Fruit fly (Drosophila melanogaster): ENCODE results near the gene CG18269.

Gene CG18269

DNA sequence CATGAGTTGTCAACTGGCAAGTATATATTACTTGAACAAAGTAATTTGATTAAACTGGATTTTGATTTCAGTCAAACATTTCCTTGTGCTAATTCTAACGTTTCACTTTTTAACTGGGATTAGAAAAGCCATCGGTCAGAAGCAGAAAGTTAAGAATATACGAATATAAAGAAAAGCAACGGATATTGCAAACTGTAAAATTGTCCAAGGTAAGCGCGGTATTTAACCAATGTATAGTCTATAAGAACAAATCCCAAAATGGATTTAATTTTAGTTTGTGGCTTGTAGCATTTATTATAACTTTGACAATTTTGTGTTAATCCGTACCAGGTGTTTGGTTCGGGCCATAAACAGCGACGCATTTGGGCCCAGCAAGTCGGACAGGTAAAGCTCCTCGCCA is at the start of gene CG18269:
Gene CG18269, plus strand, starts transcription at position 301 of the 400 bp plus-strand sequence.
- TF ChIP-seq CG8301 (tag; optimal IDR thresholded peaks at IDR 0.05) (no peak), D1 (tag; optimal IDR thresholded peaks at IDR 0.05) (no peak), Pif1A (GFP tag; optimal IDR thresholded peaks at IDR 0.05) (no peak), Ets98B (GFP tag; IDR thresholded peaks at IDR 0.05) (no peak), fd96Ca (GFP tag; IDR thresholded peaks at IDR 0.05) (no peak), CG10348 (GFP tag; IDR thresholded peaks at IDR 0.05) (no peak), CG32121 (GFP tag; IDR thresholded peaks at IDR 0.05) (no peak), EcR (GFP tag; optimal IDR thresholded peaks at IDR 0.05) (no peak), CG13204 (GFP tag; optimal IDR thresholded peaks at IDR 0.05) (no peak), CG9948 (tag; optimal IDR thresholded peaks at IDR 0.05) (no peak), CG15710 (tag; optimal IDR thresholded peaks at IDR 0.05) (no peak), CG14655 (GFP tag; optimal IDR thresholded peaks at IDR 0.05) (no peak), CG4496 (GFP tag; IDR thresholded peaks at IDR 0.05) (no peak), CG8159 (tag; optimal IDR thresholded peaks at IDR 0.05) (no peak), CG17806 (tag; optimal IDR thresholded peaks at IDR 0.05) (no peak), gl (tag; optimal IDR thresholded peaks at IDR 0.05) (no peak), CG34367 (tag; optimal IDR thresholded peaks at IDR 0.05) (no peak), Snoo (tag; optimal IDR thresholded peaks at IDR 0.05) (no peak), CG12605 (GFP tag; IDR thresholded peaks at IDR 0.05) (no peak)

DNA sequence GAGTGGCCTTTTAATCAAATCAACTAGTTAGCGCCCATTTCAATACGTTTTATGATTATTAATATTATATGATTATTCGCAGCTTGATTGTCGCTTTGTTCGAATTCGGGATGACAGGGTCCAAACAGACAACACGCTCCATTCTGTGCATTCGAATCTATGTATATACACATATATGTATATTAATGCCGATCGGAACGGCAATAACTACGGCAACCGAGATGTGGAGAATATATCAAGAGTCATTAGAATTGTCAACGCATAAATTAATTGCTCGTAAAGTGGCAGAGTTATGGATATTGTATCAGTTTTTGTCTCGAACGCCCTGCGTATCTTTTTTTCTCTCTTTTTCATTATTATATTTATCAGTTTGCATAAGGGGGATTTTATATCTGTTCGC is 48.8 kb upstream of the CG18269 start:
- no peak for TF ChIP-seq CG32121 (GFP tag; IDR thresholded peaks at IDR 0.05)
- TF ChIP-seq CG34367 (tag; optimal IDR thresholded peaks at IDR 0.05), result no peak
- TF ChIP-seq CG8301 (tag; optimal IDR thresholded peaks at IDR 0.05), result no peak
- no peak for TF ChIP-seq CG15710 (tag; optimal IDR thresholded peaks at IDR 0.05)
- no peak for TF ChIP-seq Snoo (tag; optimal IDR thresholded peaks at IDR 0.05)
- no peak for TF ChIP-seq CG8159 (tag; optimal IDR thresholded peaks at IDR 0.05)
- TF ChIP-seq CG13204 (GFP tag; optimal IDR thresholded peaks at IDR 0.05), result no peak
- TF ChIP-seq gl (tag; optimal IDR thresholded peaks at IDR 0.05), result no peak
- no peak for TF ChIP-seq CG4496 (GFP tag; IDR thresholded peaks at IDR 0.05)
- no peak for TF ChIP-seq Pif1A (GFP tag; optimal IDR thresholded peaks at IDR 0.05)
- TF ChIP-seq CG10348 (GFP tag; IDR thresholded peaks at IDR 0.05), result no peak
- no peak for TF ChIP-seq Ets98B (GFP tag; IDR thresholded peaks at IDR 0.05)
- no peak for TF ChIP-seq rn (GFP tag; IDR thresholded peaks at IDR 0.05)
- TF ChIP-seq CG9948 (tag; optimal IDR thresholded peaks at IDR 0.05), result no peak
- TF ChIP-seq CG17806 (tag; optimal IDR thresholded peaks at IDR 0.05), result no peak

DNA sequence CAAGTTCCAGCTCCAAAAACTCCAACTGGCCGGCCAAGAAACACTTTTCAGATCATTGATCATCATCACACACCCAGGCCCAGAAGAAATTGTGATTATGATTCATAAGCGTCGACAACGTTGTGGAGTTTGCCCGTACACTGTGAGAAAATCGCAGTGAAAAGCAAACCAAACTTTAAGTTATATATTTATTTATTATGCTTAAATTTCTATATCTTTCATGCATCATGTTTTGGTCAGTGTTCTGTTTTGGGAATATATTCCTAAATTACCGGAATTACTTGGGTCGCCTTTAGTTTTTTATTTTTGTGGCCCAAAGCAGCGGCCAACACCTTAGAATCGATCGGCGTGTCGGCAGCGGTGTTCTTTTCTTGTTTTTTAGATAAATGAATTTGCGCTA is 46.5 kb upstream of the CG18269 start:
- TF ChIP-seq EcR (GFP tag; optimal IDR thresholded peaks at IDR 0.05), result no peak
- TF ChIP-seq D1 (tag; optimal IDR thresholded peaks at IDR 0.05), result no peak
- peak; percentile 12 for TF ChIP-seq Pif1A (GFP tag; optimal IDR thresholded peaks at IDR 0.05)
- TF ChIP-seq CG8159 (tag; optimal IDR thresholded peaks at IDR 0.05), result no peak
- TF ChIP-seq CG4496 (GFP tag; IDR thresholded peaks at IDR 0.05), result no peak
- no peak for TF ChIP-seq CG13204 (GFP tag; optimal IDR thresholded peaks at IDR 0.05)
- TF ChIP-seq Pif1B (GFP tag; optimal IDR thresholded peaks at IDR 0.05), result no peak
- peak; percentile 36 for TF ChIP-seq CG15710 (tag; optimal IDR thresholded peaks at IDR 0.05)
- no peak for TF ChIP-seq CG32121 (GFP tag; IDR thresholded peaks at IDR 0.05)

DNA sequence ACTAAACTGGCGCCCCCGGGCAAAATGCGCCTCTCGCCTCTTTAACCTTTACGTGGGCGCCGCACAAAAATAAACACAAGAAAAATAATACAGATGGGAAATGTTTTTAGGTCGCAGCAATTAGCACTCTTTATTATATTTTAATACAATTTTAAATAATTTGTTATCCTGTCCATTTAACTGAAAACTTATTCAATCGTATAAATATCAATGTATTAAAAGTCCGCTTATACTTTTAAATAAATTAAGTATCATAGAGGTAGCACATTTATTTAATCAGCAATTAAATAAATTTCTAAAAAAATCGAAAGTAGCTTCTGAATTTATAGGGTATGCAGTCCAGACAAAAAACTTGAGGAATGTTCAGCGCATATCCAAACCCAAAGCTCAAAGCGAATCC is 44.6 kb upstream of the CG18269 start:
- TF ChIP-seq CG4496 (GFP tag; IDR thresholded peaks at IDR 0.05), result no peak
- peak; percentile 56 for TF ChIP-seq CG8159 (tag; optimal IDR thresholded peaks at IDR 0.05)
- TF ChIP-seq Snoo (tag; optimal IDR thresholded peaks at IDR 0.05), result no peak
- TF ChIP-seq CG17806 (tag; optimal IDR thresholded peaks at IDR 0.05), result peak; percentile 1
- peak; percentile 10 for TF ChIP-seq CG9948 (tag; optimal IDR thresholded peaks at IDR 0.05)
- no peak for TF ChIP-seq Ets98B (GFP tag; IDR thresholded peaks at IDR 0.05)
- TF ChIP-seq CG15710 (tag; optimal IDR thresholded peaks at IDR 0.05), result peak; percentile 27
- no peak for TF ChIP-seq CG10348 (GFP tag; IDR thresholded peaks at IDR 0.05)

DNA sequence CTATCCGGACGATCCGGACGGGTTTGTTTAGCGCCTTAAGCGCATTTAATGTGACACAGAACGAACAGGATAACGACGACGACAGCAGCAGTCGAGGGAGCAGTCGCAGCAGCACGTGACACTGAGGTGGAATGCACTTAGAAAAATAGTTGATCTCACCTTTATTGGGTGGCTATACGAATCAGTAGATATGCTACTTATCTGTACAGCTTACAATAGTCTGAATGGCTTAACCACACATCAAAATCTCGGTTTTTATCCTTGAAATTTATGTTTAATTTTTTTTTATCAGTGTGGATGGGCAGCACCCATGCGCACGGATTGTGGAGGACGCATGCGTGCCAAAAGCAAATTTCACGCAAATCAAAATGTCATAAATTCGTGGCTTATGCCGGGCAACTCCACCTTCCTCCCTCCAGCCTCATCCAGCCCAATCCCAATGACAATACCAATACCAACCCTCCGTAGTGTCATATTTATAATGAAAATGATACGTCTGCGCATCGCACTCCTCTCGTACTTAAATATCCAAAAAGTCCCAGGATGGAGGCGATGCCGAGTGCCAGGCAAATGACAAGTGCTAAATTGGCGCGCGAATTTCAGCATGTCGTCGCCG is 43.7 kb upstream of the CG18269 start:
- TF ChIP-seq CG34367 (tag; optimal IDR thresholded peaks at IDR 0.05) (peak; percentile 5), fd96Ca (GFP tag; IDR thresholded peaks at IDR 0.05) (peak; percentile 29; the same call in 1 of the 3 replicates), CG14655 (GFP tag; optimal IDR thresholded peaks at IDR 0.05) (no peak), CG4496 (GFP tag; IDR thresholded peaks at IDR 0.05) (no peak), CG9948 (tag; optimal IDR thresholded peaks at IDR 0.05) (peak; percentile 8), rn (GFP tag; IDR thresholded peaks at IDR 0.05) (no peak), Snoo (tag; optimal IDR thresholded peaks at IDR 0.05) (peak; percentile 3), Ets98B (GFP tag; IDR thresholded peaks at IDR 0.05) (no peak), CG10348 (GFP tag; IDR thresholded peaks at IDR 0.05) (no peak), D1 (tag; optimal IDR thresholded peaks at IDR 0.05) (no peak), CG17806 (tag; optimal IDR thresholded peaks at IDR 0.05) (peak; percentile 2), EcR (GFP tag; optimal IDR thresholded peaks at IDR 0.05) (no peak), Pif1A (GFP tag; optimal IDR thresholded peaks at IDR 0.05) (peak; percentile 54), CG32121 (GFP tag; IDR thresholded peaks at IDR 0.05) (no peak), CG13204 (GFP tag; optimal IDR thresholded peaks at IDR 0.05) (no peak), CG12605 (GFP tag; IDR thresholded peaks at IDR 0.05) (no peak), CG8159 (tag; optimal IDR thresholded peaks at IDR 0.05) (peak; percentile 36), Pif1B (GFP tag; optimal IDR thresholded peaks at IDR 0.05) (no peak), CG15710 (tag; optimal IDR thresholded peaks at IDR 0.05) (no peak)

DNA sequence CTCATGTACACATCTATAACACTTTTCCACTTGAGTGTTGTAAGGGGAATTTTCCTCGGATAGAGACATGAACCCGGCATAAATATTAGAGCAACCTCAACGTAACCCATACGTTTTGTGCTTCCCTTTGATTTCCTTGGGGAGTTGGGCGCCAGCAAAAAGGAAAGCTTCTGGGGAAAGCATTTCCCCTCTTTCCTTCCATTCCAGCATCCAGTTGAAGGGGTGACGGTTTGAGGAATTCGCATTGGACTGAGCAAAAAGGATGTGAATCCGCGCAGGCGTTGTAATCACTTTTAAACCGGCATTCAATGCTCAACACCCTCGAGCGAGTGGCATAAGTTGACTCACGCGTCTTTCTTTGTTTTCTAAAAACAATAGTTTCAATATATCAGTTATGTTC is 36.7 kb upstream of the CG18269 start:
- TF ChIP-seq Snoo (tag; optimal IDR thresholded peaks at IDR 0.05) (no peak), gl (tag; optimal IDR thresholded peaks at IDR 0.05) (no peak), CG8159 (tag; optimal IDR thresholded peaks at IDR 0.05) (no peak), CG14655 (GFP tag; optimal IDR thresholded peaks at IDR 0.05) (no peak), Pif1B (GFP tag; optimal IDR thresholded peaks at IDR 0.05) (no peak), CG32121 (GFP tag; IDR thresholded peaks at IDR 0.05) (no peak), Ets98B (GFP tag; IDR thresholded peaks at IDR 0.05) (no peak), CG9948 (tag; optimal IDR thresholded peaks at IDR 0.05) (no peak), Pif1A (GFP tag; optimal IDR thresholded peaks at IDR 0.05) (no peak), CG13204 (GFP tag; optimal IDR thresholded peaks at IDR 0.05) (no peak)

Data from whole organism, pupa.